Fruit fly (Drosophila melanogaster): ENCODE measurements around the gene Ir76b.

Ir76b gene

DNA sequence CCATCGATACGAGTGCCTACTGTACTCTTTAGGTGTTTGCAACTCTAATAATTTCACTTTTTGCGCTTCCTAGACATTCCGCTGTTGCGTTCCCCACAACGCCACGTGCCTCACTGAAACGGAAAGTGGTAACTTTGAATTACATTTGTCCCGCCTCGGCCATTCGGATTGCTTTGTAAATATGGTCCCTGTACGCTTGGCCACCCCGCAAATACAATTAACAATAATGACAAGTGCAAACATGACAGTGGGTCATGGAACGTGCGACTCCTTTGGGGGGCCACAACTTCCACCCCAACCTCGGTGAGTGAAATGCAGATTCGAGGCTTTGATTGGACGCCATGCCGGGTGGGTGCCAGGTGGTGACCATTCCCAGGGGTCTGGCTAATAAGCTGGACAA, at the start of gene Ir76b:
Gene Ir76b, minus strand, starts transcription at position 101 of the 400 bp plus-strand sequence.
- TF ChIP-seq Mnt (GFP tag; optimal IDR thresholded peaks at IDR 0.05) (no peak), CG1620 (GFP tag; optimal IDR thresholded peaks at IDR 0.05) (no peak), toe (GFP tag; optimal IDR thresholded peaks at IDR 0.05) (no peak), cic (GFP tag; optimal IDR thresholded peaks at IDR 0.05) (no peak), CG7045 (GFP tag; optimal IDR thresholded peaks at IDR 0.05) (no peak), cnc (optimal IDR thresholded peaks at IDR 0.05) (no peak), tj (GFP tag; optimal IDR thresholded peaks at IDR 0.05) (no peak), Hr96 (GFP tag; optimal IDR thresholded peaks at IDR 0.05) (no peak), kay (GFP tag; ENCODE audit: borderline replicate concordance) (no peak), CG7101 (tag; optimal IDR thresholded peaks at IDR 0.05) (no peak), pad (GFP tag; optimal IDR thresholded peaks at IDR 0.05) (no peak)

DNA sequence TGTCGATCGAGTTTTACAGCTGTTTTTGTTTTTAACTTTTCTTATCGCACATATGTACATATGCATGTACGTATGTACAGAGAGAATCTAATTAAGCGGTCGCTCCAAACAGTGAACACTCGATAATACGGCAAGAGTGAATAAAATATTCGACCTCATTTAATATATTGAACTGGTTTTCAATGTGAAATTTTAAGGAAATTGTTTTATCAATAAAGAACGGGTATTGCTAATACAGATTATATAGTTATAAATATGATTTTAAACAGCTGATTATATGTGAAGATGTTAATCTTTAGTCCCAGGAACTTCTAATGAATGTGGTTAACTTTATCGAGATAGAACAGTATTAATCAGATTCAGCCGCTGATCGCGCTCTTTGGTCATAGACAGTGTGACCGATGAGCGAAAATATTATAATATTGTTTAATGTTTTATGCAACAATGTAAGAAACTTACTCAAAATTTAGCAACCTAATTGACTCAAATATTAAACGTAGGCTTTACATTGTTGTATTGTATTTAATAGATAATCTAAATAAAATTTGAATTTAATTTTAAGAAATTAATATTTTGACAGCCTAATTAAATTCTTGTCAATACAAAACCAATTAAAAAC, 29.4 kb upstream of the Ir76b start, which contains the start of gene CG7328:
Gene CG7328, minus strand, starts transcription at position 19 of the 619 bp plus-strand sequence.
- TF ChIP-seq toe (GFP tag; optimal IDR thresholded peaks at IDR 0.05) = peak; percentile 95
- no peak for TF ChIP-seq cnc (optimal IDR thresholded peaks at IDR 0.05)
- peak; percentile 82 for TF ChIP-seq CG14711 (tag; optimal IDR thresholded peaks at IDR 0.05)
- peak; percentile 92 for TF ChIP-seq CG11617 (GFP tag; optimal IDR thresholded peaks at IDR 0.05)
- TF ChIP-seq CG7045 (GFP tag; optimal IDR thresholded peaks at IDR 0.05) = peak; percentile 83
- peak; percentile 52 for TF ChIP-seq bab1 (GFP tag; optimal IDR thresholded peaks at IDR 0.05)
- peak; percentile 92 for TF ChIP-seq CG33017 (tag; optimal IDR thresholded peaks at IDR 0.05)
- peak; percentile 82 for TF ChIP-seq Crg-1 (GFP tag; optimal IDR thresholded peaks at IDR 0.05)
- TF ChIP-seq tj (GFP tag; optimal IDR thresholded peaks at IDR 0.05) = peak; percentile 72
- peak; percentile 74 for TF ChIP-seq Mnt (GFP tag; optimal IDR thresholded peaks at IDR 0.05)
- TF ChIP-seq kay (GFP tag; ENCODE audit: borderline replicate concordance) = peak; percentile 83
- peak; percentile 91 for TF ChIP-seq CG7101 (tag; optimal IDR thresholded peaks at IDR 0.05)
- peak; percentile 91 for TF ChIP-seq Hr96 (GFP tag; optimal IDR thresholded peaks at IDR 0.05)
- TF ChIP-seq cic (GFP tag; optimal IDR thresholded peaks at IDR 0.05) = peak; percentile 58
- TF ChIP-seq pad (GFP tag; optimal IDR thresholded peaks at IDR 0.05) = peak; percentile 70
- TF ChIP-seq ovo (GFP tag; optimal IDR thresholded peaks at IDR 0.05) = peak; percentile 78
- peak; percentile 52 for TF ChIP-seq Clk (GFP tag; optimal IDR thresholded peaks at IDR 0.05)
- TF ChIP-seq CG5204 (GFP tag; optimal IDR thresholded peaks at IDR 0.05) = peak; percentile 93
- peak; percentile 85 for TF ChIP-seq CG1620 (GFP tag; optimal IDR thresholded peaks at IDR 0.05)
- TF ChIP-seq CG12768 (GFP tag; optimal IDR thresholded peaks at IDR 0.05) = peak; percentile 71

DNA sequence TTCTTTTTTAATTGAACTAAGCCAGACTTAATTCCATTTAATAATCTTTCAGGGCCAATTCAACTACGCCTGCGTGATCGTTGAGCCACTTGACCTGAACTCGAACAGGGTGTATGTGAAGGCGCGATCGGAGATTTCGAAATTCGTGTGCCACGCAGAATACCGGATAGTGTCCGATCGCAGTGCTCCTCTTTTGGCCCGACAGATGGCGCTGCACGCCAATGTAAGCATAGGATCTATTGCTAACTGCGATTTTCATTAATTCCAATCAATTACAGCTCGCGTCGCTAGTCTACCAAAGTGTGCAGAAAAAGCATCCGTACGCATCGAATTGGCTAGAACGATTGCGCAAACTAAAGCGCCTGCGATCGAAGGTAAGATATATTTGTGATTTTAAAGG, 27.0 kb upstream of the Ir76b start:
- no peak for TF ChIP-seq tj (GFP tag; optimal IDR thresholded peaks at IDR 0.05)

DNA sequence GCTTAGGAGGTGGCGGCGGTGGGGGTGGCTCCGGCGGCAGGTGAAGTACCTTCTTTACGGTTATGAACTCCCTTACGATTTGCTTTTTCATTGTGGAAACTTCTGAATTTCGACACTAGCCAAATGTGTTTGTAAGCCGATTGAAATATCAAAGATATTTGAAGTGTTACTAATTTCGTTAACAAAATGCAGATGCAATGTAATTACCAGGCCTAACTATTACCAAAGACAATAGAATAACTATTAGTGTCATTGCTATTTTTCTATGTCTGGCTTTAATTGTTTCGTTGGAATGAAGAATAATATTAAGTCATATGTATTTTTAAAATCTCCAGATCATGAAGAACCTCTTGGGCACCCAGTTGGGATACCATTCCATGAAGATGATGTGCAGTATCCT, 21.8 kb upstream of the Ir76b start, which contains the start of gene CG7335:
Gene CG7335, minus strand, starts transcription at position 101 of the 400 bp plus-strand sequence.
- TF ChIP-seq cic (GFP tag; optimal IDR thresholded peaks at IDR 0.05) = no peak

DNA sequence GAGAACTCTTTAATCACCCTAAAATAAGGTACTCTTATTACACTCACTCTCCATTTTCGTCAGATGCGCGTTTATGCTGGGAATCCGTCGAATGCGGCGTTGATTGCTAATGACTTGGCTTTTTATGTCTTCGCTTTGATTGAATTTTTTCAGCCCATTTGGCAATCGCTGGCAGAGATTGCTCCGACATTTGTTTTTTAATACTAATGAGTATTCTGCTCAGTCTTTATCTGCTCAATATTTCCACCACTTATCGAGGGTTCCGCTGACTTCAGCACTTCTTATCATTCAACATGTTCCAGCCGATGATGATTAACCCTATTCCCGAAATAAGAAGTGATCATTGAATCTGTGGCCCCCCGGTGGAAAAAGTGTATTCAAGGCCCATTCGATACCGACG, 20.3 kb upstream of the Ir76b start, which contains the start of gene obst-J:
Gene obst-J, minus strand, starts transcription at position 101 of the 400 bp plus-strand sequence.
- TF ChIP-seq CG33017 (tag; optimal IDR thresholded peaks at IDR 0.05) (no peak), kay (GFP tag; ENCODE audit: borderline replicate concordance) (no peak), bab1 (GFP tag; optimal IDR thresholded peaks at IDR 0.05) (no peak), tj (GFP tag; optimal IDR thresholded peaks at IDR 0.05) (no peak), cic (GFP tag; optimal IDR thresholded peaks at IDR 0.05) (no peak), ovo (GFP tag; optimal IDR thresholded peaks at IDR 0.05) (no peak), toe (GFP tag; optimal IDR thresholded peaks at IDR 0.05) (no peak), pad (GFP tag; optimal IDR thresholded peaks at IDR 0.05) (no peak), CG1620 (GFP tag; optimal IDR thresholded peaks at IDR 0.05) (no peak), cnc (optimal IDR thresholded peaks at IDR 0.05) (no peak), Crg-1 (GFP tag; optimal IDR thresholded peaks at IDR 0.05) (no peak), Hr96 (GFP tag; optimal IDR thresholded peaks at IDR 0.05) (no peak), CG7045 (GFP tag; optimal IDR thresholded peaks at IDR 0.05) (no peak), CG14711 (tag; optimal IDR thresholded peaks at IDR 0.05) (no peak), Mnt (GFP tag; optimal IDR thresholded peaks at IDR 0.05) (no peak), CG7101 (tag; optimal IDR thresholded peaks at IDR 0.05) (no peak), CG5204 (GFP tag; optimal IDR thresholded peaks at IDR 0.05) (no peak), CG12768 (GFP tag; optimal IDR thresholded peaks at IDR 0.05) (no peak), Clk (GFP tag; optimal IDR thresholded peaks at IDR 0.05) (no peak)

DNA sequence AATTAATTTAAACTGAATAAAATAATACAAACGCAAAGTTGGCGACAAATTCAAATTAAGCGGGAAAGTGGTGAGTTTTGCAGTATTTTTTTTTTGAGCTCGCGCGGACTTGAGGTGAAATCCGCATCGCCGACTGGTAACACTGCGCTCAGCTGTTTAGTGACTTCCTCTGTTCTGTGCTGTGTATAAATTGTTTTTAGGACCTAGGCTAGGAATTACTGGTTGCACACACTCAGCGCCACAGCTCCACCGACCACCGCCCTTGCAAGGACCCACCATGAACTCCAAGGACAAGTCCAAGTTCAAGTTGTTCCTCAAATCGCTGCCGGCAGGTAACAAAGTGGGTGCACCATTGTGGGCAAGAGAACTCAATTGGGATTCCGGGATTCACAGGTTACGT, 17.7 kb upstream of the Ir76b start, which contains the start of gene gig:
Gene gig, plus strand, starts transcription at position 150 of the 400 bp plus-strand sequence.
- TF ChIP-seq toe (GFP tag; optimal IDR thresholded peaks at IDR 0.05) (no peak), tj (GFP tag; optimal IDR thresholded peaks at IDR 0.05) (no peak), bab1 (GFP tag; optimal IDR thresholded peaks at IDR 0.05) (peak; percentile 11)

DNA sequence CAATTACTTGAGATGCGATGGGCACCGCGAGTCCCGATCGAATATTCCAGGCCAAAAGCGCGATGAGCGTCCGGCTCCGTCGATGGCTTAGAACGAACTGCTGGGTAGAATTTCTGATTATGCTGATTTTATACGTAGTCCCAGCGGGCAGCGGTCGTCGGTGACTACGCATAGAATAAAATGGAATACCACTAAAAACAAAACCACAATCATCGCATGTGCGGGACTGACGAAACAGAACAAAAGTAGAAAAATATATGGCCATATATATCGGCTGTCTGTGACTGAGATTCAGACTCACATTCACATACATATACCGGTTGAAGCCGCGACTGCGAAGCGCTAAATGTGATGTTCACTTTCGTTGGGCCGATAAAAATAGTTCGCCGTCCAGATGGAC, 15.9 kb upstream of the Ir76b start, which contains the start of gene CG7365:
Gene CG7365, minus strand, starts transcription at position 101 of the 400 bp plus-strand sequence.
- TF ChIP-seq CG12768 (GFP tag; optimal IDR thresholded peaks at IDR 0.05) (no peak), ovo (GFP tag; optimal IDR thresholded peaks at IDR 0.05) (no peak), toe (GFP tag; optimal IDR thresholded peaks at IDR 0.05) (no peak), pad (GFP tag; optimal IDR thresholded peaks at IDR 0.05) (no peak), CG14711 (tag; optimal IDR thresholded peaks at IDR 0.05) (no peak), cnc (optimal IDR thresholded peaks at IDR 0.05) (no peak), CG1620 (GFP tag; optimal IDR thresholded peaks at IDR 0.05) (no peak), bab1 (GFP tag; optimal IDR thresholded peaks at IDR 0.05) (no peak), Crg-1 (GFP tag; optimal IDR thresholded peaks at IDR 0.05) (no peak), cic (GFP tag; optimal IDR thresholded peaks at IDR 0.05) (no peak), Mnt (GFP tag; optimal IDR thresholded peaks at IDR 0.05) (no peak), kay (GFP tag; ENCODE audit: borderline replicate concordance) (no peak), tj (GFP tag; optimal IDR thresholded peaks at IDR 0.05) (no peak), CG33017 (tag; optimal IDR thresholded peaks at IDR 0.05) (no peak), Clk (GFP tag; optimal IDR thresholded peaks at IDR 0.05) (no peak)
